Fruit fly (Drosophila melanogaster): Measurements from ENCODE around the gene CG12483.

CG12483 gene

DNA sequence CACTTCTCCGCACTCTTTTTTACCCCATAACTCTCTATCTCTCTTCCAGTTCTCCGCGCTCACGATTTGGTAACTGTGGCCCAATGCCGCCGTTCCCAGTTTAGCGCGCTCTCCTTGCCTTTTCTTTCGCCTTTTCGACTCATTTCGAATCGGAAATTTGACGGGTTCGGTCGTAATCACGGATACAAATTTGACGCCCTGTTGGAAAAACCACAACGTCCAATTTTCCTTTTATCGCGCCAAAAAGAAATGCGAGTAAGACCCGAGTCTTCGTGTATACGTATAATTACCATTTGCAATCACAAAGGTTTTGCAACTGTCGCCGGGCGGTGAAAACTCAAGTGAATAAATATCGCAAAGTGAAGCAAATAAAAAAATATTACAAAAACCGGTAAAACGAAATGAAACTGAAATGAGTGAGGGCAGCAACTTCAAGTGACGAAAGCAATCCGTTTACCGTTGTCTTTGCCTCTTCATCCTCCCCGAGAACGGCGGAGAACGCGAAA is 31.2 kb upstream of the CG12483 start, which contains the start of gene Pdk1 (continued):
- TF ChIP-seq HmgD (GFP tag; optimal IDR thresholded peaks at IDR 0.05) (no peak), ara (GFP tag; IDR thresholded peaks at IDR 0.05) (0 out of 2 replicates have a peak, but pooled peaks have one; percentile 29), luna (GFP tag; optimal IDR thresholded peaks at IDR 0.05) (no peak), amos (GFP tag; IDR thresholded peaks at IDR 0.05; ENCODE audit: partially characterized antibody) (peak; percentile 52; the same call in 1 of the 2 replicates), corto (GFP tag; optimal IDR thresholded peaks at IDR 0.05) (no peak), C15 (GFP tag; IDR thresholded peaks at IDR 0.05) (no peak), D19A (tag; optimal IDR thresholded peaks at IDR 0.05) (peak; percentile 48), CG13296 (GFP tag; optimal IDR thresholded peaks at IDR 0.05) (no peak), dmrt99B (tag; optimal IDR thresholded peaks at IDR 0.05) (no peak)

DNA sequence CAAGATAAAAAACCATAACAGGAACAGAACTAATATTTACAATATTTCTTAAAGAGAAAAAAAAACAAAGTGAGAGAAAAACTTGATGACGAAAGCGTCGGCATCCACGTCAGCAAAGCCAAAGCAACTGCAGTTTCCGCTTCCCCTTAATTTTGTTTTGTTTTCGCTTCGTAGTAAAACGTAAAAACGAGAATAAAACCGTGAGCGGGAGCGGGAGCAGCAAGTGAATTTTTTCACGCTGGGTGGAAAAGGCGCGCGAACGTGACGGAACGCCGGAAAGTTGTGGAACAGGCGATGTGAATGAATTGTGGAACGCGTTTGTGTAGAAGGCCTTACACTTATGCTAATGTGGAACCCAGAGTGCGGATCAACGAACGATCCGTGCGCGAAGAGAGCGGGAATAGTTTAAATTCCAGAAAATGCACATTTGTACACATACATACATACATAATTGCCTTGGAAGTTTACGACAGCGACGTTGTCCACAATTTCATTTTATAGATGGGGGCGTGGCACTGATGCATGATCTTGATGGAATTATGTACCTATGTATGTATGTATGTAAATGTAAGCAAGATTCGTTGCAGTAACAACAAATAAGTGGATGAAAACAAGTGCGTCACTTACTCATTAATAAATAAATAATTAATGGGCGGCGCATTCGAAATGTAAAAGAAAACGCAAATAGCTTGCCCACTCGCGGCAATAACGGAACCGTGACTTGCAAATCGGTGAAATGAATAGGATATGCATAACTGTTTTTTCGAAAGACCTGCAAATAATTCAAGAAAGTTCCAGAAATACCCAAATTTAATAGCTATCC is 30.3 kb upstream of the CG12483 start:
- TF ChIP-seq tin (GFP tag; optimal IDR thresholded peaks at IDR 0.05) = no peak
- TF ChIP-seq seq (GFP tag; IDR thresholded peaks at IDR 0.05) = no peak
- no peak for TF ChIP-seq CG11398 (GFP tag; optimal IDR thresholded peaks at IDR 0.05)
- no peak for TF ChIP-seq ham (GFP tag; IDR thresholded peaks at IDR 0.05)
- no peak for TF ChIP-seq Neu2 (GFP tag; optimal IDR thresholded peaks at IDR 0.05; ENCODE audit: borderline replicate concordance)
- no peak for TF ChIP-seq jing (GFP tag; optimal IDR thresholded peaks at IDR 0.05)
- peak; percentile 68 for TF ChIP-seq Xbp1 (GFP tag; optimal IDR thresholded peaks at IDR 0.05)
- TF ChIP-seq NC2α (GFP tag; optimal IDR thresholded peaks at IDR 0.05) = no peak
- TF ChIP-seq zfh2 (GFP tag; optimal IDR thresholded peaks at IDR 0.05) = no peak
- no peak for TF ChIP-seq CG6683 (GFP tag; optimal IDR thresholded peaks at IDR 0.05)
- no peak for TF ChIP-seq en (GFP tag; optimal IDR thresholded peaks at IDR 0.05)
- no peak for TF ChIP-seq phol (tag; optimal IDR thresholded peaks at IDR 0.05)
- no peak for TF ChIP-seq ash1 (GFP tag; optimal IDR thresholded peaks at IDR 0.05)
- TF ChIP-seq mld (GFP tag; IDR thresholded peaks at IDR 0.05; ENCODE audit: partially characterized antibody) = no peak
- peak in 1 of 3 experiments; percentile 28 for TF ChIP-seq Stat92E (GFP tag; optimal IDR thresholded peaks at IDR 0.05)
- no peak for TF ChIP-seq hth (optimal IDR thresholded peaks at IDR 0.05)
- TF ChIP-seq CoRest (tag; optimal IDR thresholded peaks at IDR 0.05) = no peak
- TF ChIP-seq CG17359 (tag; optimal IDR thresholded peaks at IDR 0.05) = peak; percentile 14
- TF ChIP-seq Atf3 (GFP tag; optimal IDR thresholded peaks at IDR 0.05) = no peak
- TF ChIP-seq dati (GFP tag; IDR thresholded peaks at IDR 0.05) = no peak
- TF ChIP-seq dmrt11E (tag; optimal IDR thresholded peaks at IDR 0.05) = no peak
- peak; percentile 15 for TF ChIP-seq psq (GFP tag; optimal IDR thresholded peaks at IDR 0.05)
- no peak for TF ChIP-seq Myb (GFP tag; optimal IDR thresholded peaks at IDR 0.05)
- no peak for TF ChIP-seq CG4730 (GFP tag; IDR thresholded peaks at IDR 0.05)
- no peak for TF ChIP-seq ind (GFP tag; optimal IDR thresholded peaks at IDR 0.05)
- TF ChIP-seq pnt (GFP tag; optimal IDR thresholded peaks at IDR 0.05) = no peak
- TF ChIP-seq pan (optimal IDR thresholded peaks at IDR 0.05) = no peak
- TF ChIP-seq pan (GFP tag; optimal IDR thresholded peaks at IDR 0.05 in 1 of 2, IDR thresholded peaks at IDR 0.05 in 1 of 2) = no peak
- TF ChIP-seq Sox100B (GFP tag; optimal IDR thresholded peaks at IDR 0.05) = no peak
- peak; percentile 43 for TF ChIP-seq CG13624 (GFP tag; optimal IDR thresholded peaks at IDR 0.05)
- no peak for TF ChIP-seq CG4617 (GFP tag; optimal IDR thresholded peaks at IDR 0.05; ENCODE audit: borderline replicate concordance)
- no peak for TF ChIP-seq tx (GFP tag; optimal IDR thresholded peaks at IDR 0.05)
- TF ChIP-seq Med (GFP tag) = peak; percentile 57
- no peak for TF ChIP-seq CkIIα-i1 (GFP tag; IDR thresholded peaks at IDR 0.05)
- TF ChIP-seq CG30020 (tag; optimal IDR thresholded peaks at IDR 0.05) = peak; percentile 78
- peak; percentile 17 for TF ChIP-seq Ssrp (tag; optimal IDR thresholded peaks at IDR 0.05)
- peak in 1 of 2 experiments; percentile 68 for TF ChIP-seq eve (GFP tag; optimal IDR thresholded peaks at IDR 0.05)
- peak; percentile 15; the same call in 1 of the 2 replicates for TF ChIP-seq amos (GFP tag; IDR thresholded peaks at IDR 0.05; ENCODE audit: partially characterized antibody)
- no peak for TF ChIP-seq fd96Cb (tag; optimal IDR thresholded peaks at IDR 0.05)
- TF ChIP-seq gfzf (GFP tag; optimal IDR thresholded peaks at IDR 0.05) = no peak

All from whole organism, embryonic.